Worm (Caenorhabditis elegans) whole organism, L2 larva: ENCODE data around the gene F55C10.4.

ENCODE experiments used
- ZK546.5 ChIP-seq: sonication (generic microtip); optimal IDR thresholded peaks from 2 replicates; lab custom pipeline; 2017; ENCODE audit warnings: missing biosample characterization, missing genetic modification characterization
- aly-2 ChIP-seq: fragments of 150-350 bp; optimal IDR thresholded peaks from 2 replicates; lab custom pipeline; 2014; ENCODE audit warnings: missing biosample characterization, missing genetic modification characterization
- egl-27 ChIP-seq: sonication (generic microtip); optimal IDR thresholded peaks from 3 replicates; lab custom pipeline; 2017; ENCODE audit warnings: missing biosample characterization, missing genetic modification reagents, missing genetic modification characterization
- lin-39 ChIP-seq: fragments of 150-350 bp; optimal IDR thresholded peaks from 2 replicates; lab custom pipeline; 2014; ENCODE audit warnings: missing biosample characterization, missing genetic modification reagents, missing genetic modification characterization
- nhr-129 ChIP-seq: fragments of 150-350 bp; optimal IDR thresholded peaks from 2 replicates; lab custom pipeline; 2014; ENCODE audit warnings: missing biosample characterization, missing genetic modification characterization
- nhr-23 ChIP-seq: fragments of 150-350 bp; optimal IDR thresholded peaks from 2 replicates; lab custom pipeline; 2014; ENCODE audit warnings: missing biosample characterization, missing genetic modification reagents, missing genetic modification characterization
- unc-55 ChIP-seq: fragments of 150-350 bp; sonication (generic microtip); optimal IDR thresholded peaks from 3 replicates; lab custom pipeline; 2014; ENCODE audit warnings: missing biosample characterization, missing genetic modification reagents, missing genetic modification characterization
- ztf-11 ChIP-seq: sonication (generic microtip); optimal IDR thresholded peaks from 2 replicates; lab custom pipeline; 2017; ENCODE audit warnings: missing biosample characterization, missing genetic modification characterization

ce11 chrV:11373918-11374317 is 12.6 kb upstream of the F55C10.4 start:
- TF ChIP-seq unc-55 (GFP tag; lab: Kevin White, UChicago) (no peak), egl-27 (tag; lab: Kevin White, UChicago) (no peak), aly-2 (tag; lab: Kevin White, UChicago) (no peak), lin-39 (tag; lab: Kevin White, UChicago) (no peak), nhr-129 (tag; lab: Kevin White, UChicago) (no peak), nhr-23 (tag; lab: Kevin White, UChicago) (no peak), ZK546.5 (no peak), ztf-11 (tag; lab: Kevin White, UChicago) (no peak)
